Fruit fly (Drosophila melanogaster) S2 (cell line): ENCODE data around the gene Aplip1.

Experiments used
- CG8478 ChIP-seq: fragments of >200 bp; optimal IDR thresholded peaks from 2 replicates; lab custom pipeline; 2018
- CTCF ChIP-seq, 2 experiments: fragments of >200 bp; optimal IDR thresholded peaks; 2 replicates each; lab custom pipeline; 2018

The Aplip1 gene

dm6 chr3L:1195868-1196552 lies at the start of gene Aplip1:
Gene Aplip1, plus strand, starts transcription at chr3L:1196317.
- TF ChIP-seq CTCF (optimal IDR thresholded peaks at IDR 0.05; lab: Kevin White, UChicago) (no peak), CG8478 (no peak)

- no peak for TF ChIP-seq CTCF (optimal IDR thresholded peaks at IDR 0.05; lab: Kevin White, UChicago)
These were observed 49.6 kb upstream of the Aplip1 start for dm6 chr3L:1146492-1146891.

- TF ChIP-seq CTCF (optimal IDR thresholded peaks at IDR 0.05; lab: Kevin White, UChicago) (no peak), CG8478 (no peak)
These were observed 46.9 kb upstream of the Aplip1 start for dm6 chr3L:1149230-1149629.

dm6 chr3L:1151691-1152090 lies 44.4 kb upstream of the Aplip1 start:
- no peak for TF ChIP-seq CTCF (optimal IDR thresholded peaks at IDR 0.05; lab: Kevin White, UChicago)
- TF ChIP-seq CG8478: no peak

- TF ChIP-seq CTCF (optimal IDR thresholded peaks at IDR 0.05; lab: Kevin White, UChicago) (no peak), CG8478 (no peak)
These were observed 43.4 kb upstream of the Aplip1 start for dm6 chr3L:1152540-1153348.

- no peak for TF ChIP-seq CTCF (optimal IDR thresholded peaks at IDR 0.05; lab: Kevin White, UChicago)
These were observed 30.3 kb upstream of the Aplip1 start for dm6 chr3L:1165808-1166207.

dm6 chr3L:1166266-1166665 lies 29.9 kb upstream of the Aplip1 start:
- TF ChIP-seq CG8478: no peak

dm6 chr3L:1166945-1167913 lies 28.9 kb upstream of the Aplip1 start:
- TF ChIP-seq CG8478 (no peak), CTCF (optimal IDR thresholded peaks at IDR 0.05; lab: Kevin White, UChicago) (no peak)

dm6 chr3L:1168445-1168844 lies 27.7 kb upstream of the Aplip1 start:
- TF ChIP-seq CG8478 (no peak), CTCF (optimal IDR thresholded peaks at IDR 0.05; lab: Kevin White, UChicago) (no peak)

dm6 chr3L:1169617-1170016 lies 26.5 kb upstream of the Aplip1 start:
- TF ChIP-seq CG8478: no peak
- no peak for TF ChIP-seq CTCF (optimal IDR thresholded peaks at IDR 0.05; lab: Kevin White, UChicago)

dm6 chr3L:1170611-1171010 lies 25.5 kb upstream of the Aplip1 start:
- TF ChIP-seq CTCF (optimal IDR thresholded peaks at IDR 0.05; lab: Kevin White, UChicago) (no peak), CG8478 (no peak)

dm6 chr3L:1172858-1173257 lies 23.3 kb upstream of the Aplip1 start:
- no peak for TF ChIP-seq CG8478
- no peak for TF ChIP-seq CTCF (optimal IDR thresholded peaks at IDR 0.05; lab: Kevin White, UChicago)

dm6 chr3L:1176515-1176914 lies 19.6 kb upstream of the Aplip1 start:
- TF ChIP-seq CG8478: no peak

dm6 chr3L:1177085-1177484 lies 19.0 kb upstream of the Aplip1 start, which contains the start of gene bab2:
Gene bab2, minus strand, starts transcription at chr3L:1177276.
- TF ChIP-seq CG8478 (no peak), CTCF (optimal IDR thresholded peaks at IDR 0.05; lab: Kevin White, UChicago) (no peak)

dm6 chr3L:1178115-1178583 lies 18.0 kb upstream of the Aplip1 start:
- peak; percentile 79 for TF ChIP-seq CG8478
- no peak for TF ChIP-seq CTCF (optimal IDR thresholded peaks at IDR 0.05; lab: Kevin White, UChicago)
